Fruit fly (Drosophila melanogaster) whole organism, embryonic: ENCODE data around the gene CG14961.

Experiments used
- Abd-B ChIP-seq: fragments of 200-800 bp; sonication (Bioruptor generic); optimal IDR thresholded peaks from 2 replicates; lab custom pipeline; 2018; ENCODE audit warnings: missing biosample characterization, mild to moderate bottlenecking, missing genetic modification characterization, moderate library complexity
- BEAF-32 ChIP-seq: fragments of 200-800 bp; sonication (Bioruptor generic); optimal IDR thresholded peaks from 3 replicates; lab custom pipeline; 2017; ENCODE audit warnings: missing biosample characterization, missing genetic modification characterization, mild to moderate bottlenecking, moderate library complexity, missing genetic modification reagents
- Blimp-1 ChIP-seq: fragments of 200-800 bp; sonication (Bioruptor generic); optimal IDR thresholded peaks from 3 replicates; lab custom pipeline; 2018; ENCODE audit warnings: missing biosample characterization, missing genetic modification characterization, mild to moderate bottlenecking, moderate library complexity, missing genetic modification reagents
- CG10267 ChIP-seq: fragments of 200-800 bp; sonication (Bioruptor generic); optimal IDR thresholded peaks from 2 replicates; lab custom pipeline; 2018; ENCODE audit warnings: missing biosample characterization, mild to moderate bottlenecking, missing genetic modification characterization, moderate library complexity
- CG11398 ChIP-seq: fragments of 200-800 bp; sonication (Bioruptor generic); optimal IDR thresholded peaks from 2 replicates; lab custom pipeline; 2016; ENCODE audit warnings: missing biosample characterization, missing genetic modification characterization
- CG13287 ChIP-seq: fragments of 200-800 bp; sonication (Bioruptor generic); IDR thresholded peaks from 2 replicates; pipeline ENCODE4 v1.3.6; 2022; ENCODE audit warnings: missing biosample characterization, missing genetic modification characterization; ENCODE audit not compliant: partially characterized antibody
- CG15514 ChIP-seq: fragments of 200-800 bp; sonication (Bioruptor generic); optimal IDR thresholded peaks from 3 replicates; lab custom pipeline; 2017; ENCODE audit warnings: missing biosample characterization, missing genetic modification characterization, mild to moderate bottlenecking, moderate library complexity, missing genetic modification reagents
- CG15601 ChIP-seq: fragments of 200-800 bp; sonication (Bioruptor generic); optimal IDR thresholded peaks from 3 replicates; lab custom pipeline; 2019; ENCODE audit warnings: missing biosample characterization, mild to moderate bottlenecking, missing genetic modification characterization, moderate library complexity
- CG1832 ChIP-seq: fragments of 200-800 bp; sonication (Bioruptor generic); optimal IDR thresholded peaks from 2 replicates; lab custom pipeline; 2017; ENCODE audit warnings: missing biosample characterization, mild to moderate bottlenecking, missing genetic modification characterization, inconsistent platforms
- CG2116 ChIP-seq: fragments of 200-800 bp; sonication (Bioruptor generic); optimal IDR thresholded peaks from 3 replicates; lab custom pipeline; 2018; ENCODE audit warnings: missing biosample characterization, mild to moderate bottlenecking, missing genetic modification characterization
- CG2120 ChIP-seq: fragments of 200-800 bp; sonication (Bioruptor generic); optimal IDR thresholded peaks from 3 replicates; lab custom pipeline; 2016; ENCODE audit warnings: missing biosample characterization, missing genetic modification characterization
- CG3163 ChIP-seq: fragments of 200-800 bp; sonication (Bioruptor generic); optimal IDR thresholded peaks from 3 replicates; lab custom pipeline; 2016; ENCODE audit warnings: missing biosample characterization, missing genetic modification characterization
- CG32532 ChIP-seq: fragments of 200-800 bp; sonication (Bioruptor generic); IDR thresholded peaks from 2 replicates; pipeline ENCODE4 v1.3.6; 2022; ENCODE audit warnings: missing biosample characterization, missing genetic modification characterization
- CG4404 ChIP-seq: fragments of 200-800 bp; sonication (Bioruptor generic); IDR thresholded peaks from 2 replicates; pipeline ENCODE4 v1.3.6; 2022; ENCODE audit warnings: missing biosample characterization, missing genetic modification characterization
- CG4424 ChIP-seq: fragments of 200-800 bp; sonication (Bioruptor generic); optimal IDR thresholded peaks from 3 replicates; lab custom pipeline; 2016; ENCODE audit warnings: missing biosample characterization, missing genetic modification characterization
- CG6654 ChIP-seq: fragments of 200-800 bp; sonication (Bioruptor generic); optimal IDR thresholded peaks from 2 replicates; lab custom pipeline; 2017; ENCODE audit warnings: missing biosample characterization, mild to moderate bottlenecking, missing genetic modification characterization
- CG7271 ChIP-seq: fragments of 200-800 bp; sonication (Bioruptor generic); optimal IDR thresholded peaks from 2 replicates; lab custom pipeline; 2018; ENCODE audit warnings: missing biosample characterization, mild to moderate bottlenecking, missing genetic modification characterization, moderate library complexity
- CG7372 ChIP-seq: fragments of 200-800 bp; sonication (Bioruptor generic); IDR thresholded peaks from 2 replicates; pipeline ENCODE4 v1.3.6; 2022; ENCODE audit warnings: missing biosample characterization, missing genetic modification characterization
- CG9727 ChIP-seq: fragments of 200-800 bp; sonication (Bioruptor generic); optimal IDR thresholded peaks from 3 replicates; lab custom pipeline; 2017; ENCODE audit warnings: missing biosample characterization, mild to moderate bottlenecking, missing genetic modification characterization
- CG9932 ChIP-seq: fragments of 200-800 bp; sonication (Bioruptor generic); IDR thresholded peaks from 2 replicates; pipeline ENCODE4 v1.3.6; 2022; ENCODE audit warnings: missing biosample characterization, missing genetic modification characterization
- Dbx ChIP-seq: fragments of 200-800 bp; sonication (Bioruptor generic); IDR thresholded peaks from 3 replicates; pipeline ENCODE4 v1.3.6; 2022; ENCODE audit warnings: missing biosample characterization, missing genetic modification characterization
- Dfd ChIP-seq, 2 experiments: fragments of >200 bp; optimal IDR thresholded peaks; 2 replicates each; lab custom pipeline; 2017; ENCODE audit warnings: missing biosample characterization in 2 of 2, missing genetic modification characterization in 2 of 2
- E2f1 ChIP-seq: fragments of 200-800 bp; sonication (Bioruptor generic); IDR thresholded peaks from 2 replicates; pipeline ENCODE4 v1.3.6; 2022; ENCODE audit warnings: missing biosample characterization, missing genetic modification characterization
- Fer1 ChIP-seq: fragments of 200-800 bp; sonication (Bioruptor generic); optimal IDR thresholded peaks from 2 replicates; lab custom pipeline; 2017; ENCODE audit warnings: missing biosample characterization, mild to moderate bottlenecking, missing genetic modification characterization
- Gug ChIP-seq: fragments of 200-800 bp; sonication (Bioruptor generic); IDR thresholded peaks from 4 replicates; pipeline ENCODE4 v1.3.6; 2022; ENCODE audit warnings: missing biosample characterization, missing genetic modification characterization
- H2.0 ChIP-seq: fragments of 200-800 bp; sonication (Bioruptor generic); IDR thresholded peaks from 2 replicates; pipeline ENCODE4 v1.3.6; 2022; ENCODE audit warnings: missing biosample characterization, missing genetic modification characterization
- HHEX ChIP-seq: fragments of 200-800 bp; sonication (Bioruptor generic); optimal IDR thresholded peaks from 3 replicates; lab custom pipeline; 2017; ENCODE audit warnings: missing biosample characterization, mild to moderate bottlenecking, missing genetic modification characterization, missing genetic modification reagents
- Jarid2 ChIP-seq: fragments of 200-800 bp; sonication (Bioruptor generic); optimal IDR thresholded peaks from 3 replicates; lab custom pipeline; 2017; ENCODE audit warnings: mild to moderate bottlenecking, missing biosample characterization, missing genetic modification reagents, missing genetic modification characterization
- Nf-YC ChIP-seq: fragments of 200-800 bp; optimal IDR thresholded peaks from 3 replicates; lab custom pipeline; 2019; ENCODE audit warnings: missing biosample characterization, mild to moderate bottlenecking, missing genetic modification characterization, moderate library complexity
- Tbp ChIP-seq: fragments of >200 bp; optimal IDR thresholded peaks from 2 replicates; lab custom pipeline; 2018; ENCODE audit warnings: missing biosample characterization, missing genetic modification characterization
- Xrp1 ChIP-seq: fragments of 200-800 bp; sonication (Bioruptor generic); IDR thresholded peaks from 2 replicates; pipeline ENCODE4 v1.3.6; 2022; ENCODE audit warnings: missing biosample characterization, missing genetic modification characterization
- ab ChIP-seq: fragments of 200-800 bp; sonication (Bioruptor generic); optimal IDR thresholded peaks from 2 replicates; lab custom pipeline; 2016; ENCODE audit warnings: missing biosample characterization, missing genetic modification characterization
- ara ChIP-seq: fragments of 200-800 bp; sonication (Bioruptor generic); IDR thresholded peaks from 2 replicates; pipeline ENCODE4 v1.3.6; 2022; ENCODE audit warnings: missing biosample characterization, missing genetic modification characterization
- br ChIP-seq: fragments of >200 bp; optimal IDR thresholded peaks from 2 replicates; lab custom pipeline; 2017
- cas ChIP-seq: fragments of 200-800 bp; sonication (Bioruptor generic); IDR thresholded peaks from 2 replicates; pipeline ENCODE4 v1.3.6; 2022; ENCODE audit warnings: missing biosample characterization, missing genetic modification characterization
- chinmo ChIP-seq: fragments of 200-800 bp; sonication (Bioruptor generic); IDR thresholded peaks from 4 replicates; pipeline ENCODE4 v1.3.6; 2022; ENCODE audit warnings: missing biosample characterization, missing genetic modification characterization; ENCODE audit not compliant: partially characterized antibody
- en ChIP-seq: fragments of 200-800 bp; sonication (Bioruptor generic); optimal IDR thresholded peaks from 2 replicates; lab custom pipeline; 2016; ENCODE audit warnings: missing biosample characterization, missing genetic modification characterization
- ewg ChIP-seq: fragments of 200-800 bp; sonication (Bioruptor generic); optimal IDR thresholded peaks from 3 replicates; lab custom pipeline; 2017; ENCODE audit warnings: mild to moderate bottlenecking, missing biosample characterization, missing genetic modification reagents, missing genetic modification characterization
- gce ChIP-seq: fragments of 200-800 bp; sonication (Bioruptor generic); IDR thresholded peaks from 3 replicates; pipeline ENCODE4 v1.3.6; 2022; ENCODE audit warnings: missing biosample characterization, missing genetic modification characterization
- gcm2 ChIP-seq: fragments of 200-800 bp; sonication (Bioruptor generic); optimal IDR thresholded peaks from 2 replicates; lab custom pipeline; 2016; ENCODE audit warnings: missing biosample characterization, missing genetic modification characterization
- jumu ChIP-seq: fragments of 200-800 bp; sonication (Bioruptor generic); optimal IDR thresholded peaks from 3 replicates; lab custom pipeline; 2016; ENCODE audit warnings: missing biosample characterization, missing genetic modification characterization
- kay ChIP-seq: fragments of 200-800 bp; sonication (Bioruptor generic); optimal IDR thresholded peaks from 2 replicates; lab custom pipeline; 2016; ENCODE audit warnings: missing biosample characterization, missing genetic modification characterization
- maf-S ChIP-seq: fragments of 200-800 bp; sonication (Bioruptor generic); optimal IDR thresholded peaks from 2 replicates; lab custom pipeline; 2016; ENCODE audit warnings: missing biosample characterization, missing genetic modification characterization
- oc ChIP-seq: fragments of 200-800 bp; sonication (Bioruptor generic); optimal IDR thresholded peaks from 2 replicates; lab custom pipeline; 2018; ENCODE audit warnings: missing biosample characterization, mild to moderate bottlenecking, missing genetic modification characterization, moderate library complexity
- pros ChIP-seq: fragments of 200-800 bp; sonication (Bioruptor generic); optimal IDR thresholded peaks from 3 replicates; lab custom pipeline; 2019; ENCODE audit warnings: missing biosample characterization, mild to moderate bottlenecking, missing genetic modification characterization, moderate library complexity
- rib ChIP-seq: fragments of 200-800 bp; sonication (Bioruptor generic); IDR thresholded peaks from 2 replicates; pipeline ENCODE4 v1.3.6; 2022; ENCODE audit warnings: missing biosample characterization, missing genetic modification characterization
- sna ChIP-seq: fragments of 200-800 bp; sonication (Bioruptor generic); IDR thresholded peaks from 2 replicates; pipeline ENCODE4 v1.3.6; 2022; ENCODE audit warnings: missing biosample characterization, missing genetic modification characterization; ENCODE audit not compliant: partially characterized antibody
- toy ChIP-seq: fragments of 200-800 bp; sonication (Bioruptor generic); IDR thresholded peaks from 2 replicates; pipeline ENCODE4 v1.3.6; 2022; ENCODE audit warnings: missing biosample characterization, missing genetic modification characterization
- trem ChIP-seq: fragments of 200-800 bp; optimal IDR thresholded peaks from 3 replicates; lab custom pipeline; 2019; ENCODE audit warnings: missing biosample characterization, mild to moderate bottlenecking, missing genetic modification characterization, moderate library complexity
- tx ChIP-seq: fragments of 200-800 bp; sonication (Bioruptor generic); optimal IDR thresholded peaks from 2 replicates; lab custom pipeline; 2016; ENCODE audit warnings: missing biosample characterization, missing genetic modification characterization

CG14961 gene

dm6 chr3L:3376551-3376950 lies 46.7 kb downstream of the CG14961 start, which contains the start of gene CG12012 (continued):
- TF ChIP-seq HHEX (no peak), maf-S (GFP tag; lab: Kevin White, UChicago) (no peak), Xrp1 (GFP tag; lab: Robert Waterston, UW) (no peak), ewg (no peak), CG15601 (no peak), CG11398 (GFP tag; lab: Kevin White, UChicago) (no peak), sna (GFP tag; lab: Robert Waterston, UW) (peak; percentile 62; the same call in 1 of the 2 replicates), CG2116 (GFP tag; lab: Kevin White, UChicago) (peak; percentile 41), toy (GFP tag; lab: Robert Waterston, UW) (no peak), CG7372 (GFP tag; lab: Robert Waterston, UW) (no peak), CG4404 (GFP tag; lab: Robert Waterston, UW) (no peak), E2f1 (GFP tag; lab: Robert Waterston, UW) (no peak), rib (GFP tag; lab: Robert Waterston, UW) (no peak), CG6654 (GFP tag; lab: Kevin White, UChicago) (no peak), CG3163 (GFP tag; lab: Kevin White, UChicago) (no peak), Nf-YC (tag; lab: Kevin White, UChicago) (no peak), chinmo (GFP tag; lab: Robert Waterston, UW) (0 out of 4 replicates have a peak, but pooled peaks have one; percentile 20), ara (GFP tag; lab: Robert Waterston, UW) (no peak), Jarid2 (GFP tag; lab: Kevin White, UChicago) (no peak), trem (tag; lab: Kevin White, UChicago) (no peak), tx (GFP tag; lab: Kevin White, UChicago) (no peak), CG4424 (GFP tag; lab: Kevin White, UChicago) (no peak), CG15514 (GFP tag; lab: Kevin White, UChicago) (no peak), CG2120 (GFP tag; lab: Kevin White, UChicago) (no peak), CG10267 (tag; lab: Kevin White, UChicago) (no peak), CG1832 (no peak), Dbx (no peak), pros (no peak), cas (no peak), Blimp-1 (GFP tag; lab: Kevin White, UChicago) (no peak), Tbp (GFP tag; lab: Kevin White, UChicago) (no peak), kay (GFP tag; lab: Kevin White, UChicago) (no peak), gcm2 (GFP tag; lab: Kevin White, UChicago) (no peak), ab (no peak), en (no peak), gce (GFP tag; lab: Robert Waterston, UW) (no peak), Fer1 (GFP tag; lab: Kevin White, UChicago) (no peak), Gug (GFP tag; lab: Robert Waterston, UW) (no peak), br (lab: Kevin White, UChicago) (no peak), jumu (no peak), CG9932 (GFP tag; lab: Robert Waterston, UW) (no peak), CG9727 (GFP tag; lab: Kevin White, UChicago) (no peak), H2.0 (GFP tag; lab: Robert Waterston, UW) (no peak), Abd-B (GFP tag; lab: Kevin White, UChicago) (no peak), CG13287 (GFP tag; lab: Robert Waterston, UW) (peak; percentile 68), CG32532 (GFP tag; lab: Robert Waterston, UW) (no peak), Dfd (GFP tag; optimal IDR thresholded peaks at IDR 0.05; lab: Kevin White, UChicago) (no peak), CG7271 (no peak), BEAF-32 (peak; percentile 45), oc (tag; lab: Kevin White, UChicago) (no peak)
